Worm (Caenorhabditis elegans): ENCODE measurements around the gene clec-125.

The clec-125 gene

DNA sequence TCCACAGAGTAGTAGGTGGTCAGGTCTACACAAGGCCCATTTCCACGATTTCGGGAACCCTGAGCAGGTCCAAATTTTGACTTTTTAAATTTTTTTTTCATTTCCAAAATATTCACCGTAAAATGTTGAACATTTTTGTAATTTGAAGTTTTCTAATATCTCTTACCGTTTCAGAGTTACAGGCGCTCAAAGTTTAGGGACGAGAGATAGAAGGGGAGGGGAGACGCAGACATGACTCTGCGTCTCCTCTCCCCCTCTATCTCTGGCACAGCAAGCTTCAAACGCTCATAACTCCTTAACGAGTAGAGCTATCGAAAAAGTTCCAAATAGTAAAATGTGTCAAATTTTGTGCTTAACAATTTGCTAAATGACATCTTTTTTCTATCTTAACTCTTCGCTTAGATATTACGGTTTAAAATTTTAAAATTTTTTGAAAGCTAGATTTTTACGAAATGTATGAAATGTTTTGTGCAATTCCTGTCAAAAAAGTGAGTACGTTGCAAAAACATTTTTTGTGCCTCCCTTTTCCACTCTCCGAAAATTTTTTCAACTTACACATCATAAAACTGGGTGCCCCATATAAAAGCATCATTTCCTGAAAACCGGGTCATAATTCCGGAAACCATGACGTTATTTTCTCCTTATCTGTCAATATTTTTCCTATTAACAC, at the start of gene clec-125, which contains the start of gene Y49F6B.14:
clec-125 (plus strand) TSS at position 620 of the 670 bp plus-strand sequence.
Y49F6B.14 (minus strand) TSS at position 101 of the 670 bp plus-strand sequence.
- TF ChIP-seq zip-8 (tag; optimal IDR thresholded peaks at IDR 0.05) (no peak), mab-5 (tag; optimal IDR thresholded peaks at IDR 0.05) (no peak), snpc-4 (tag; optimal IDR thresholded peaks at IDR 0.05) (no peak), ceh-83 (GFP tag; optimal IDR thresholded peaks at IDR 0.05) (no peak), drap-1 (GFP tag; optimal IDR thresholded peaks at IDR 0.05) (no peak), nhr-237 (tag; optimal IDR thresholded peaks at IDR 0.05) (no peak), nhr-12 (tag; optimal IDR thresholded peaks at IDR 0.05) (no peak), cnd-1 (tag; optimal IDR thresholded peaks at IDR 0.05) (no peak), ceh-39 (tag; optimal IDR thresholded peaks at IDR 0.05) (no peak), ces-1 (GFP tag; optimal IDR thresholded peaks at IDR 0.05) (no peak), ham-2 (GFP tag; optimal IDR thresholded peaks at IDR 0.05) (no peak), nhr-76 (tag; optimal IDR thresholded peaks at IDR 0.05) (no peak), hlh-1 (tag; optimal IDR thresholded peaks at IDR 0.05) (no peak), tbx-8 (GFP tag; optimal IDR thresholded peaks at IDR 0.05) (no peak), sem-2 (GFP tag; optimal IDR thresholded peaks at IDR 0.05) (no peak), unc-120 (tag; optimal IDR thresholded peaks at IDR 0.05; ENCODE audit: poor library complexity, severe bottlenecking) (no peak), mep-1 (tag; optimal IDR thresholded peaks at IDR 0.05) (no peak), ceh-43 (GFP tag; optimal IDR thresholded peaks at IDR 0.05) (no peak), elt-3 (tag; optimal IDR thresholded peaks at IDR 0.05) (no peak)

DNA sequence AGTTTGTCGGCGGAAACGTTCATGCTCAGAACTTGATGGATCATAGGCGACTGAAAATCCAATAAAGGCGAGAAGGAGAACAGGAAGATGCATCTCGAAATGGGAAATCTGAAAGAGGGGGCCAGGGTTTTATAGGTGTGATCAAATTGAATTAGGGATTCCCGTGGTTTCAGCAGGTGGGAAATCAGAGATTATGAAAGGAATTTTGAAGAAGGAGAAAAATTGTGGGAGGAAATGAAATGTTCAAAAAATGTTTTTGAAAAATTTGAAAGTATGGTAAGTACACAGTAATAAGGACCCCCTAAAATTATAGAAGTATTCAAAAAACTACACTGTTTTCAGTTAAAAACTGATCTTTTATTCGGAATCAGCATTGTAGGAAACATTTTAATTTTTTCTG, 45.3 kb upstream of the clec-125 start, which contains the start of gene Y49F6B.20:
Y49F6B.20 (minus strand) TSS at position 101 of the 400 bp plus-strand sequence.
- TF ChIP-seq drap-1 (GFP tag; optimal IDR thresholded peaks at IDR 0.05) (no peak), blmp-1 (tag; optimal IDR thresholded peaks at IDR 0.05) (no peak), ham-2 (GFP tag; optimal IDR thresholded peaks at IDR 0.05) (no peak), elt-3 (tag; optimal IDR thresholded peaks at IDR 0.05) (no peak), ztf-11 (tag; optimal IDR thresholded peaks at IDR 0.05) (no peak), zip-8 (tag; optimal IDR thresholded peaks at IDR 0.05) (no peak), ceh-43 (GFP tag; optimal IDR thresholded peaks at IDR 0.05) (no peak), lin-32 (GFP tag; optimal IDR thresholded peaks at IDR 0.05) (no peak), sem-2 (GFP tag; optimal IDR thresholded peaks at IDR 0.05) (no peak)

DNA sequence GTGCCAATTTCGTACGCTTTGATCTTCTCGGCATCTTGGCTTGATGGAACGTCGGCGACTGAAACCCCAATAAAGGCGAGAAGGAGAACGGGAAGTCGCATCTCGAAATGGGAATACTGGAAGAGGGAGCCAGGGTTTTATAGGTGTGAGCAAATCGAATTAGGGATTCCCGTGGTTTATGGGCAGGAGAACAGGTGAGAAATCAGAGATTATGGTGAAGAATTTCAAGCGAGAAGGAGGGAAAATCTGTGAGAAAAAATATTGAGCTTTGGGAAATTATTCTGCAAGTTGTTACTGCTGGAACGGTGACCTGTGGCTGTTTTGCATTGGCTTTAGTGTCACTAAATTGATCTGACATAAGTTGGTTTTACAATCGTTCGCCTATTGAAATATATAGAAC, 44.2 kb upstream of the clec-125 start, which contains the start of gene Y49F6B.13:
Y49F6B.13 (minus strand) TSS at position 101 of the 400 bp plus-strand sequence.
- TF ChIP-seq blmp-1 (tag; optimal IDR thresholded peaks at IDR 0.05): no peak
- TF ChIP-seq ceh-83 (GFP tag; optimal IDR thresholded peaks at IDR 0.05): no peak
- TF ChIP-seq lin-13 (tag; optimal IDR thresholded peaks at IDR 0.05): no peak
- TF ChIP-seq ceh-43 (GFP tag; optimal IDR thresholded peaks at IDR 0.05): no peak
- no peak for TF ChIP-seq lin-32 (GFP tag; optimal IDR thresholded peaks at IDR 0.05)
- TF ChIP-seq zip-8 (tag; optimal IDR thresholded peaks at IDR 0.05): no peak
- no peak for TF ChIP-seq tbx-8 (GFP tag; optimal IDR thresholded peaks at IDR 0.05)
- TF ChIP-seq unc-120 (tag; optimal IDR thresholded peaks at IDR 0.05; ENCODE audit: poor library complexity, severe bottlenecking): no peak
- TF ChIP-seq pha-4 (tag; optimal IDR thresholded peaks at IDR 0.05): no peak
- TF ChIP-seq sem-2 (GFP tag; optimal IDR thresholded peaks at IDR 0.05): no peak

ce11 chrII:3472316-3472715, 43.5 kb upstream of the clec-125 start, which contains the start of gene Y49F6B.12:
Y49F6B.12 (minus strand) TSS chrII:3472416.
- no peak for TF ChIP-seq unc-120 (tag; optimal IDR thresholded peaks at IDR 0.05; ENCODE audit: poor library complexity, severe bottlenecking)
- TF ChIP-seq tbx-8 (GFP tag; optimal IDR thresholded peaks at IDR 0.05): no peak
- TF ChIP-seq zip-8 (tag; optimal IDR thresholded peaks at IDR 0.05): no peak
- TF ChIP-seq ces-1 (GFP tag; optimal IDR thresholded peaks at IDR 0.05): no peak
- TF ChIP-seq mab-5 (tag; optimal IDR thresholded peaks at IDR 0.05): no peak
- TF ChIP-seq bed-3 (GFP tag; optimal IDR thresholded peaks at IDR 0.05): no peak
- no peak for TF ChIP-seq sem-2 (GFP tag; optimal IDR thresholded peaks at IDR 0.05)
- TF ChIP-seq sptf-1 (tag; optimal IDR thresholded peaks at IDR 0.05): no peak
- no peak for TF ChIP-seq lsy-2 (tag; optimal IDR thresholded peaks at IDR 0.05)
- TF ChIP-seq unc-62 (GFP tag; optimal IDR thresholded peaks at IDR 0.05): no peak
- no peak for TF ChIP-seq snpc-4 (tag; optimal IDR thresholded peaks at IDR 0.05)
- no peak for TF ChIP-seq ceh-43 (GFP tag; optimal IDR thresholded peaks at IDR 0.05)
- TF ChIP-seq cnd-1 (tag; optimal IDR thresholded peaks at IDR 0.05): no peak
- no peak for TF ChIP-seq ceh-39 (tag; optimal IDR thresholded peaks at IDR 0.05)
- TF ChIP-seq nhr-76 (tag; optimal IDR thresholded peaks at IDR 0.05): no peak
- TF ChIP-seq ceh-83 (GFP tag; optimal IDR thresholded peaks at IDR 0.05): no peak

- TF ChIP-seq pha-4 (tag; optimal IDR thresholded peaks at IDR 0.05): no peak
- no peak for TF ChIP-seq ces-1 (GFP tag; optimal IDR thresholded peaks at IDR 0.05)
- no peak for TF ChIP-seq bed-3 (GFP tag; optimal IDR thresholded peaks at IDR 0.05)
- TF ChIP-seq ceh-43 (GFP tag; optimal IDR thresholded peaks at IDR 0.05): no peak
- no peak for TF ChIP-seq ham-2 (GFP tag; optimal IDR thresholded peaks at IDR 0.05)
- no peak for TF ChIP-seq M03D4.4 (tag; optimal IDR thresholded peaks at IDR 0.05)
- TF ChIP-seq mls-2 (tag; optimal IDR thresholded peaks at IDR 0.05): no peak
- no peak for TF ChIP-seq lin-32 (GFP tag; optimal IDR thresholded peaks at IDR 0.05)
- no peak for TF ChIP-seq unc-62 (GFP tag; optimal IDR thresholded peaks at IDR 0.05)
- TF ChIP-seq nhr-76 (tag; optimal IDR thresholded peaks at IDR 0.05): no peak
- no peak for TF ChIP-seq ceh-39 (tag; optimal IDR thresholded peaks at IDR 0.05)
- no peak for TF ChIP-seq mab-5 (tag; optimal IDR thresholded peaks at IDR 0.05)
- TF ChIP-seq mep-1 (tag; optimal IDR thresholded peaks at IDR 0.05): no peak
- TF ChIP-seq ztf-11 (tag; optimal IDR thresholded peaks at IDR 0.05): no peak
- no peak for TF ChIP-seq unc-120 (tag; optimal IDR thresholded peaks at IDR 0.05; ENCODE audit: poor library complexity, severe bottlenecking)
- TF ChIP-seq sptf-1 (tag; optimal IDR thresholded peaks at IDR 0.05): no peak
- TF ChIP-seq nhr-28 (tag; optimal IDR thresholded peaks at IDR 0.05): no peak
- no peak for TF ChIP-seq cnd-1 (tag; optimal IDR thresholded peaks at IDR 0.05)
Observed at ce11 chrII:3472817-3473216, 43.0 kb upstream of the clec-125 start, which contains the start of gene Y49F6B.6. Y49F6B.6 (plus strand) TSS chrII:3473117.

Measured in whole organism, mixed stage, embryonic.